Fruit fly (Drosophila melanogaster): Measurements from ENCODE around the gene CG31680.

The CG31680 gene

DNA sequence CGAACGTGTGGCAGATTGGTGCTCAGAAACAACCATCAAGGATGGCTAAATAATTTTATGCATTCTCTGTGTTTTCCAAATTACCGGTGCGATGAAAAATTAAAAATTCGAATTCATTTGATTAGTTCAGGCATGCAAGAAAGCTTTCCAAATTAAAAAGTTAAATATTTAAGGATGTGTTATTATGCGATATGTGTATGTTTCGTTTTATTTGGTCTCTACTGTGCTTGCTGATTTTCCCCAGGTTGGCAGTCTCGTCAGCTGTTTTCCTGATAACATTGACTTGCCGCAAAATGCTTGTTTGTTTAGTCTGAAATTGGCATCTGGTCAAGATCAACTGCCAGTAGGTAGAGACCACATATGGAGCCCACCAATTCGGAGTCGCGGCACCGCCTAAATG lies 10.0 kb downstream of the CG31680 start, which contains the start of gene CG2611:
Gene CG2611 (plus strand): TSS at position 299 of the 400 bp plus-strand sequence.
- TF ChIP-seq CG8159 (tag; optimal IDR thresholded peaks at IDR 0.05) (no peak), D1 (tag; optimal IDR thresholded peaks at IDR 0.05) (no peak), Pif1B (GFP tag; optimal IDR thresholded peaks at IDR 0.05) (no peak), rn (GFP tag; IDR thresholded peaks at IDR 0.05) (no peak), CG15710 (tag; optimal IDR thresholded peaks at IDR 0.05) (peak; percentile 41), Snoo (tag; optimal IDR thresholded peaks at IDR 0.05) (peak; percentile 45), CG34367 (tag; optimal IDR thresholded peaks at IDR 0.05) (no peak), fd96Ca (GFP tag; IDR thresholded peaks at IDR 0.05) (no peak), Ets98B (GFP tag; IDR thresholded peaks at IDR 0.05) (peak; percentile 28; the same call in 1 of the 2 replicates), Pif1A (GFP tag; optimal IDR thresholded peaks at IDR 0.05) (no peak), CG13204 (GFP tag; optimal IDR thresholded peaks at IDR 0.05) (no peak), gl (tag; optimal IDR thresholded peaks at IDR 0.05) (no peak), CG17806 (tag; optimal IDR thresholded peaks at IDR 0.05) (peak; percentile 39), CG4496 (GFP tag; IDR thresholded peaks at IDR 0.05) (no peak), CG12605 (GFP tag; IDR thresholded peaks at IDR 0.05) (0 out of 2 replicates have a peak, but pooled peaks have one; percentile 11), CG9948 (tag; optimal IDR thresholded peaks at IDR 0.05) (no peak), CG32121 (GFP tag; IDR thresholded peaks at IDR 0.05) (no peak; the same call in 1 of the 2 replicates)

DNA sequence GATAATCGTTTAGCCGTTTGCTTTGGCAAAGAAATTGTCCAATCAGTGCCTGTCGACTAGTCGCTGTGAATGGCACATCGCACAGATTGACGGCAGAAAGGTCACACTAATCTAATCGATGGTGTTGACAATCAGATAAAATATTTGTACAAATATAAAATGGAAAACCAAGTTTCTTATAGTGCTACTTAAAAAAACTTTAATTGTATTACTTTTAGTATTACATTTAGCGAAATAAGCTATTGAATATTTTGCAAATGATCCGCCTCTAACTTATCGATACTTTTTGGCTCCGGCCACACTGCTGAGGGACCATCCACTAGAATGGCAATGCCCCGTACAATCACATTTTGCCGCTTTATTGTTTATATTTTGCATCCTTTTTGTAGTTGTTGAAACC lies 16.2 kb downstream of the CG31680 start, which contains the start of the genes brun and CG2614:
Gene brun (minus strand): TSS at position 69 of the 400 bp plus-strand sequence.
Gene CG2614 (plus strand): TSS at position 317 of the 400 bp plus-strand sequence.
- peak; percentile 60 for TF ChIP-seq CG32121 (GFP tag; IDR thresholded peaks at IDR 0.05)
- TF ChIP-seq fd96Ca (GFP tag; IDR thresholded peaks at IDR 0.05): peak; percentile 8; the same call in 1 of the 3 replicates
- TF ChIP-seq CG15710 (tag; optimal IDR thresholded peaks at IDR 0.05): peak; percentile 37
- TF ChIP-seq CG17806 (tag; optimal IDR thresholded peaks at IDR 0.05): peak; percentile 22
- peak; percentile 79 for TF ChIP-seq EcR (GFP tag; optimal IDR thresholded peaks at IDR 0.05)
- TF ChIP-seq rn (GFP tag; IDR thresholded peaks at IDR 0.05): no peak
- peak; percentile 45 for TF ChIP-seq Ets98B (GFP tag; IDR thresholded peaks at IDR 0.05)
- TF ChIP-seq Snoo (tag; optimal IDR thresholded peaks at IDR 0.05): no peak
- no peak for TF ChIP-seq CG12605 (GFP tag; IDR thresholded peaks at IDR 0.05)

DNA sequence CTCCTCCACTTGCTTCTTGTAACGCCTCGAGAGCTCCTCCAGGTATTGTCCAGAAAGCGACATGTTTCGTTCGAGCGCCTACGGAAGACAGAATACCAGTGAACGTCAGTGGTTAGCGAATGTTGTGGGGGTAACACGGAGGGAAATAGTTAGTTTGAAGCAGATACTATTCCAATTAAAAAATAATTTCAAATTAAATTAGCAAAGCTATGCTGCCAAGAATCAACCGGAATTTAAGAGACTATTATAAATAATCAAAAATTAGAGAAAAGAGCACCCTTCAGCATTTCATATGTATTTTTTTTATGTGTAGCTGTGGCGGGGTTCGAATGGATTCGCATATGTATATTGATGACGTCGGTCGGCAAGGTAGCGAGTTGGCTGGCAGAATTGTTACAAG lies 21.1 kb downstream of the CG31680 start:
- TF ChIP-seq D1 (tag; optimal IDR thresholded peaks at IDR 0.05) (no peak), Ets98B (GFP tag; IDR thresholded peaks at IDR 0.05) (peak; percentile 28; the same call in 1 of the 2 replicates), CG4496 (GFP tag; IDR thresholded peaks at IDR 0.05) (peak; percentile 36; the same call in 1 of the 3 replicates)

dm6 chr2L:20664428-20664827 lies 24.5 kb downstream of the CG31680 start:
- TF ChIP-seq CG17806 (tag; optimal IDR thresholded peaks at IDR 0.05): no peak
- TF ChIP-seq rn (GFP tag; IDR thresholded peaks at IDR 0.05): no peak
- TF ChIP-seq gl (tag; optimal IDR thresholded peaks at IDR 0.05): no peak
- TF ChIP-seq Pif1B (GFP tag; optimal IDR thresholded peaks at IDR 0.05): no peak
- no peak for TF ChIP-seq CG32121 (GFP tag; IDR thresholded peaks at IDR 0.05)
- TF ChIP-seq Pif1A (GFP tag; optimal IDR thresholded peaks at IDR 0.05): no peak
- TF ChIP-seq CG34367 (tag; optimal IDR thresholded peaks at IDR 0.05): no peak
- TF ChIP-seq CG15710 (tag; optimal IDR thresholded peaks at IDR 0.05): no peak
- TF ChIP-seq CG8301 (tag; optimal IDR thresholded peaks at IDR 0.05): no peak
- no peak for TF ChIP-seq CG12605 (GFP tag; IDR thresholded peaks at IDR 0.05)
- TF ChIP-seq CG8159 (tag; optimal IDR thresholded peaks at IDR 0.05): no peak
- TF ChIP-seq CG13204 (GFP tag; optimal IDR thresholded peaks at IDR 0.05): no peak
- no peak for TF ChIP-seq D1 (tag; optimal IDR thresholded peaks at IDR 0.05)

dm6 chr2L:20671212-20671611 lies 31.3 kb downstream of the CG31680 start:
- TF ChIP-seq Pif1A (GFP tag; optimal IDR thresholded peaks at IDR 0.05) (no peak), Ets98B (GFP tag; IDR thresholded peaks at IDR 0.05) (0 out of 2 replicates have a peak, but pooled peaks have one; percentile 15), Snoo (tag; optimal IDR thresholded peaks at IDR 0.05) (no peak)

DNA sequence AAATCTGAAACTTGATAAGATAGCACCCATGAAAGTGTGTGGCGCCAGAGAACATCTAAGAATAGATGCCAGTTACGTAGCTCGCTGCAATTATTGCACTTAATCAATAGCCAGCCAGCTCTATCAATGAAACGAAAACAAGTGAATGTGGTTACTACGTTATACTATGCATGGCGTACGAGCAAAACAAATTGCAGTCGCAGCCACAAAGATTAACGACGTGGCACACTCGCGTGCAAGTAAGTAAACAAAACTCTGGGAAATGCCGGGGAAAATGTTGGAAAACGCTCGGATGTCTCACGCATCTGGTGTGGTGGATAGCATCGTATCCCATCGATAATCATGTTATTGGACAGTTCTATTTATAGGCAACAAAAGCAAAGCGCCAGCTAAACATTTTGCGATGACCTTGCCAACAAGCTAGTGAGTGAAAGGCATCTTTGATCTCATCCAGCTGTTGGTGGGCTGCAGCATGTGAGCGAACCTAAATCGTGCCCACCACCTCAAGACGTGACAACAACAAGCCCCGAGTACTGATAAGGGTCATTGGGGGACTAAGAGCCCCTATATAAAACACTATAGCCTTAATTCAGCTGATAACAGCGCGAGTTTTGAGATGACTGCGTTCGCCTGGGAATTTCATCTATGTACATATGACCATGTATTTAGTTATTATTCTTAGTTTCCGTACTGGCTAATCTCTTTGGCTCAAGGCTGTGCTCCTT lies 34.0 kb downstream of the CG31680 start:
- TF ChIP-seq CG15710 (tag; optimal IDR thresholded peaks at IDR 0.05): no peak
- TF ChIP-seq CG13204 (GFP tag; optimal IDR thresholded peaks at IDR 0.05): no peak
- 0 out of 2 replicates have a peak, but pooled peaks have one; percentile 24 for TF ChIP-seq CG32121 (GFP tag; IDR thresholded peaks at IDR 0.05)
- TF ChIP-seq EcR (GFP tag; optimal IDR thresholded peaks at IDR 0.05): peak; percentile 17

DNA sequence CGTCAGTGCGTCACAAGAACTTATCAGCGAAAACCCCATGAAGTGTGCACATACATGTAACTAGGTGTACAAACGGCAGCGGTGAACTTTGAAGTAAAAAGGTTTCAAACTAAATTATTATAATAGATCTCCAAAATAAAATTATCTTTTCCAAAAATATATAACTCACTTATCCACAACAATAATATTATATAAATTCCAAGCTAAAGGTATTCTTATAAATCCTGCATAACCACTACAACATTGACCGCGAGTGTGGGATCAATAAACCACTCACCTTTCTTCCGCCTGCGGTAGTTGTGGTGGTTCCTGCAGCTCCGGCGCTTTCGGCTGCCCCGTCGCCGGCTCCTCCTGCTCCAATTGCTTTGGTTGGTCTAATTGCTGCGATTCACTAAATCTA lies 34.8 kb downstream of the CG31680 start:
- TF ChIP-seq fd96Ca (GFP tag; IDR thresholded peaks at IDR 0.05) (no peak), CG15710 (tag; optimal IDR thresholded peaks at IDR 0.05) (no peak), Snoo (tag; optimal IDR thresholded peaks at IDR 0.05) (no peak), EcR (GFP tag; optimal IDR thresholded peaks at IDR 0.05) (no peak), CG34367 (tag; optimal IDR thresholded peaks at IDR 0.05) (no peak), CG13204 (GFP tag; optimal IDR thresholded peaks at IDR 0.05) (no peak), CG32121 (GFP tag; IDR thresholded peaks at IDR 0.05) (no peak), Ets98B (GFP tag; IDR thresholded peaks at IDR 0.05) (no peak), CG4496 (GFP tag; IDR thresholded peaks at IDR 0.05) (no peak), D1 (tag; optimal IDR thresholded peaks at IDR 0.05) (no peak), CG14655 (GFP tag; optimal IDR thresholded peaks at IDR 0.05) (no peak)

All from whole organism, pupa.